Worm (Caenorhabditis elegans) whole organism, L2 larva: ENCODE measurements around the gene W03F9.11.

Experiments
- C34F6.9 ChIP-seq: fragments of 150-350 bp; optimal IDR thresholded peaks from 2 replicates; lab custom pipeline; 2014; ENCODE audit warnings: missing biosample characterization, missing genetic modification characterization
- F13H6.1 ChIP-seq: sonication (generic microtip); optimal IDR thresholded peaks from 2 replicates; lab custom pipeline; 2016; ENCODE audit warnings: missing genetic modification characterization, missing compliant biosample characterization
- R02D3.7 ChIP-seq: fragments of 150-350 bp; optimal IDR thresholded peaks from 2 replicates; lab custom pipeline; 2014; ENCODE audit warnings: missing biosample characterization, missing genetic modification characterization
- alr-1 ChIP-seq: fragments of 150-350 bp; optimal IDR thresholded peaks from 2 replicates; lab custom pipeline; 2014; ENCODE audit warnings: missing biosample characterization, missing genetic modification characterization
- aly-2 ChIP-seq: fragments of 150-350 bp; optimal IDR thresholded peaks from 2 replicates; lab custom pipeline; 2014; ENCODE audit warnings: missing biosample characterization, missing genetic modification characterization
- ama-1 ChIP-seq: fragments of 150-350 bp; optimal IDR thresholded peaks from 2 replicates; lab custom pipeline; 2018; ENCODE audit warnings: inconsistent platforms
- ceh-16 ChIP-seq: fragments of 150-350 bp; optimal IDR thresholded peaks from 2 replicates; lab custom pipeline; 2014; ENCODE audit warnings: missing biosample characterization, missing genetic modification characterization
- ceh-82 ChIP-seq: fragments of 150-350 bp; optimal IDR thresholded peaks from 2 replicates; lab custom pipeline; 2014; ENCODE audit warnings: missing biosample characterization, missing genetic modification characterization
- crh-2 ChIP-seq: sonication (generic microtip); optimal IDR thresholded peaks from 2 replicates; lab custom pipeline; 2017; ENCODE audit warnings: missing biosample characterization, missing genetic modification characterization
- dmd-4 ChIP-seq: sonication (generic microtip); optimal IDR thresholded peaks from 2 replicates; lab custom pipeline; 2017; ENCODE audit warnings: missing biosample characterization, missing genetic modification characterization
- egl-27 ChIP-seq: sonication (generic microtip); optimal IDR thresholded peaks from 3 replicates; lab custom pipeline; 2017; ENCODE audit warnings: missing biosample characterization, missing genetic modification reagents, missing genetic modification characterization
- elt-3 ChIP-seq: sonication (generic microtip); optimal IDR thresholded peaks from 2 replicates; lab custom pipeline; 2017; ENCODE audit warnings: missing biosample characterization, missing genetic modification characterization
- fos-1 ChIP-seq: fragments of 150-350 bp; optimal IDR thresholded peaks from 2 replicates; lab custom pipeline; 2014; ENCODE audit warnings: missing biosample characterization, missing genetic modification characterization
- gmeb-1 ChIP-seq: fragments of 150-350 bp; optimal IDR thresholded peaks from 2 replicates; lab custom pipeline; 2014; ENCODE audit warnings: missing biosample characterization, missing genetic modification characterization
- lin-11 ChIP-seq: fragments of 150-350 bp; sonication (generic microtip); optimal IDR thresholded peaks from 2 replicates; lab custom pipeline; 2014; ENCODE audit warnings: missing biosample characterization, missing genetic modification characterization, inconsistent platforms, mixed read lengths
- lin-13 ChIP-seq: fragments of 150-350 bp; optimal IDR thresholded peaks from 2 replicates; lab custom pipeline; 2014; ENCODE audit warnings: missing biosample characterization, missing genetic modification reagents, missing genetic modification characterization
- lin-39 ChIP-seq: fragments of 150-350 bp; optimal IDR thresholded peaks from 2 replicates; lab custom pipeline; 2014; ENCODE audit warnings: missing biosample characterization, missing genetic modification reagents, missing genetic modification characterization
- lsy-2 ChIP-seq, 2 experiments: fragments of 150-350 bp in 1 of 2; sonication (generic microtip) in 1 of 2; optimal IDR thresholded peaks; 2 replicates each; lab custom pipeline; 2014 to 2017; ENCODE audit warnings: missing biosample characterization in 2 of 2, missing genetic modification characterization in 2 of 2
- mdl-1 ChIP-seq, 2 experiments: fragments of 150-350 bp in 1 of 2; sonication (generic microtip) in 1 of 2; optimal IDR thresholded peaks; 2 replicates each; lab custom pipeline; 2017; ENCODE audit warnings: missing biosample characterization in 2 of 2, missing genetic modification characterization in 2 of 2
- nhr-10 ChIP-seq: sonication (generic microtip); optimal IDR thresholded peaks from 2 replicates; lab custom pipeline; 2017; ENCODE audit warnings: missing biosample characterization, missing genetic modification characterization
- nhr-12 ChIP-seq: fragments of 150-350 bp; optimal IDR thresholded peaks from 2 replicates; lab custom pipeline; 2014; ENCODE audit warnings: missing biosample characterization, missing genetic modification characterization
- nhr-129 ChIP-seq: fragments of 150-350 bp; optimal IDR thresholded peaks from 2 replicates; lab custom pipeline; 2014; ENCODE audit warnings: missing biosample characterization, missing genetic modification characterization
- nhr-21 ChIP-seq: fragments of 150-350 bp; optimal IDR thresholded peaks from 2 replicates; lab custom pipeline; 2014; ENCODE audit warnings: missing biosample characterization, missing genetic modification characterization
- nhr-237 ChIP-seq: fragments of 150-350 bp; optimal IDR thresholded peaks from 2 replicates; lab custom pipeline; 2014; ENCODE audit warnings: missing biosample characterization, missing genetic modification characterization
- nhr-25 ChIP-seq: fragments of 150-350 bp; sonication (generic microtip); optimal IDR thresholded peaks from 3 replicates; lab custom pipeline; 2014; ENCODE audit warnings: missing biosample characterization, missing genetic modification characterization
- peb-1 ChIP-seq: fragments of 150-350 bp; optimal IDR thresholded peaks from 2 replicates; lab custom pipeline; 2014; ENCODE audit warnings: missing biosample characterization, missing genetic modification characterization
- sem-4 ChIP-seq: fragments of 150-350 bp; optimal IDR thresholded peaks from 2 replicates; lab custom pipeline; 2014; ENCODE audit warnings: missing biosample characterization, missing genetic modification reagents, missing genetic modification characterization
- skn-1 ChIP-seq: sonication (generic microtip); optimal IDR thresholded peaks from 2 replicates; lab custom pipeline; 2017; ENCODE audit warnings: missing biosample characterization, missing genetic modification characterization
- sma-3 ChIP-seq: sonication (generic microtip); optimal IDR thresholded peaks from 2 replicates; lab custom pipeline; 2016; ENCODE audit warnings: missing genetic modification reagents, missing genetic modification characterization, missing compliant biosample characterization
- sma-9 ChIP-seq, 2 experiments: fragments of 150-350 bp in 1 of 2; sonication (generic microtip) in 1 of 2; optimal IDR thresholded peaks; 2 replicates each; lab custom pipeline; 2014 to 2016; ENCODE audit warnings: missing genetic modification characterization in 2 of 2, mild to moderate bottlenecking in 1 of 2, missing biosample characterization in 1 of 2, missing compliant biosample characterization in 1 of 2, missing genetic modification reagents in 1 of 2, moderate library complexity in 1 of 2
- snpc-4 ChIP-seq: fragments of 150-350 bp; optimal IDR thresholded peaks from 2 replicates; lab custom pipeline; 2014; ENCODE audit warnings: missing biosample characterization, missing genetic modification characterization
- unc-39 ChIP-seq: fragments of 150-350 bp; optimal IDR thresholded peaks from 2 replicates; lab custom pipeline; 2014; ENCODE audit warnings: missing biosample characterization, missing genetic modification characterization
- unc-55 ChIP-seq: fragments of 150-350 bp; sonication (generic microtip); optimal IDR thresholded peaks from 3 replicates; lab custom pipeline; 2014; ENCODE audit warnings: missing biosample characterization, missing genetic modification reagents, missing genetic modification characterization
- unc-62 ChIP-seq: fragments of 150-350 bp; optimal IDR thresholded peaks from 2 replicates; lab custom pipeline; 2014; ENCODE audit warnings: missing biosample characterization, missing genetic modification reagents, missing genetic modification characterization
- zag-1 ChIP-seq: fragments of 150-350 bp; optimal IDR thresholded peaks from 2 replicates; lab custom pipeline; 2014; ENCODE audit warnings: missing biosample characterization, missing genetic modification characterization
- ztf-1 ChIP-seq: fragments of 200-800 bp; sonication (Bioruptor generic); conservative IDR thresholded peaks from 2 replicates; pipeline ENCODE4 v1.3.6; 2022; ENCODE audit warnings: missing genetic modification characterization, missing compliant biosample characterization
- ztf-11 ChIP-seq: sonication (generic microtip); optimal IDR thresholded peaks from 2 replicates; lab custom pipeline; 2017; ENCODE audit warnings: missing biosample characterization, missing genetic modification characterization

Gene W03F9.11

DNA sequence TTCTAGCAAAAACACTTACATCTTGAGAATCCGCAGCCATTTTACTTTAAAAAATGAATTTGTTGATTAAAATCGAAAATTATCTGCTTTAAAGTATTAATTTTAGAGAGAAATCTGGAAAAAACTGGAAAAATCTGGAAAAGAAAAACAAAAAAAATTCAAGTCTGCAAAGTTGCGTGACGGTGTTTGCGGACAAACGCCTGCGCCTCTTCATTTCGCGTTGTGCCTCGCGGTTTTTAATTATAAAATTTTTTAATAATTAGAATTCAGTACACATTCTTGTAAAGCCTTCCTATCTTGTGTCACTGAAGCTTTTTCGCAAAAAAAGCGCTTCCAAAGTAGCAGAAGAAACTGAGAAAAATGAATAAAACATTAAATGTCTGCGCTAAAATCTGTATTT lies 14.5 kb downstream of the W03F9.11 start, which contains the start of gene W03F9.1 (continued):
- peak; percentile 50 for TF ChIP-seq alr-1 (tag; lab: Kevin White, UChicago)
- no peak for TF ChIP-seq nhr-237 (tag; lab: Kevin White, UChicago)
- no peak for TF ChIP-seq ceh-16 (tag; lab: Kevin White, UChicago)
- peak; percentile 71 for TF ChIP-seq crh-2 (tag; lab: Kevin White, UChicago)
- TF ChIP-seq gmeb-1 (tag; lab: Kevin White, UChicago): peak; percentile 79
- TF ChIP-seq elt-3: no peak
- TF ChIP-seq mdl-1 (tag; optimal IDR thresholded peaks at IDR 0.05; lab: Kevin White, UChicago): no peak
- no peak for TF ChIP-seq dmd-4
- TF ChIP-seq fos-1 (tag; lab: Kevin White, UChicago): peak; percentile 18
- TF ChIP-seq snpc-4 (tag; lab: Kevin White, UChicago): peak; percentile 26
- no peak for TF ChIP-seq ama-1 (lab: Kevin White, UChicago)
- no peak for TF ChIP-seq zag-1 (tag; lab: Kevin White, UChicago)
- no peak for TF ChIP-seq ceh-82 (tag; lab: Kevin White, UChicago)

DNA sequence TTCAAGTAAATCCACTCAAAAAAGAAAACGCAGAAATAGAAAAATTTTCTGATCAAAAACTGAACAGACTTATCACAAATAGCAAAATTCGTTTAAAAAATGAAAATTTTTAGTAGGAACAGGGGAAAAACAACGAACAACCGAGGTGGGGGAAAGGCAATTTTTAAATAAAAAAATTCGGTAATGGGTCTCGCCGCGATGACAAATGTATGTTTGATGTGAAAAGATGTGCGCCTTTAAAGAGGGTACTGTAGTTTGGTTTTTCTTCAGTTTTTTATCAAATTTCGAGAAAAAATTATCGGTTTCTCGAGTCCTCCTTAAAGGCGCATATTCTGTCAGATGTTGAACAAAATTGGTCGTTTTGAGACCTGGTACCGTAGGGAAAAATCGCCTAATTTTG lies 17.2 kb downstream of the W03F9.11 start:
- TF ChIP-seq sem-4 (no peak), nhr-21 (tag; lab: Kevin White, UChicago) (no peak), F13H6.1 (tag; lab: Kevin White, UChicago) (no peak), alr-1 (tag; lab: Kevin White, UChicago) (no peak), nhr-12 (tag; lab: Kevin White, UChicago) (no peak), ceh-16 (tag; lab: Kevin White, UChicago) (no peak), lsy-2 (tag; optimal IDR thresholded peaks at IDR 0.05; lab: Kevin White, UChicago) (no peak)

DNA sequence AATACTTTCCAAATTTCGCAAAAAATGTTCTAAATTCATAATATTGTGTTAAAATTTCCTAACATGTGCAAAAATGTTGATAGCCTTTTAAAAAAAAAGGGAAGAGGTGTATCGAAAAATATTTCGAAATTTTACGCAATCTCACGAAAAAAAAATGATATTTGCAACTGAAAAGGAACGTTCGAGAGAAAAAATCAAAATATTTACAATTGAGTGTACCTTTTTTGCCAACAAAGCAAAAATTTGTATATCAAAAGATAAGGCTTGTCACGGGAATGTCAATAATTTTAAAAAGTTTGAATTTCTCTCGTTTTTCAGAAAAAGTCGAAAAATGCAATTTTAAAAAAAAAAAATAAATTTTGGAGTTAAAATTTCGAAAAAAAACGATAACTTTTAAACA lies 17.6 kb downstream of the W03F9.11 start:
- peak; percentile 12 for TF ChIP-seq C34F6.9 (tag; lab: Kevin White, UChicago)
- no peak for TF ChIP-seq nhr-12 (tag; lab: Kevin White, UChicago)
- peak; percentile 3 for TF ChIP-seq sma-3 (GFP tag; lab: Kevin White, UChicago)
- peak; percentile 81 for TF ChIP-seq nhr-129 (tag; lab: Kevin White, UChicago)

DNA sequence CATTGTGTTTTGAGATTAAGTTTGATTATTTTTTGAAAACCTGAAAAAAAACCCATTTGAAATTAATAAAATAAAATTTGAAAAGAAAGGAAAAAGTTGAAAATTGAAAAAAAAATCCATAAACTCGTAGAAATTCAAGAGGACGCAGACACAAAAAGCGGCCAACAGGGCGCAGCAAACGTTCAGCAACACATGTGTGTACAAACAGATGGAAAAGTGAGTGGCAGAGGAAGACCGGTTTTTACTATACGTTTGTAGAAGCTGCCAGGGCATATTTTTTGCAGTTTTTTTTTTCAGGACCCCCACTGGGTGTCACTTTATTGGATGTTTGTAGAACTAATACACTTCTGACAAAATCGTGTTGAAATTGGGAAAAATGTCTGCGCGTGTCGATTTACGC lies 18.4 kb downstream of the W03F9.11 start, which contains the start of gene cgp-1:
Gene cgp-1 (minus strand): TSS at position 40 of the 400 bp plus-strand sequence.
- TF ChIP-seq R02D3.7 (tag; lab: Kevin White, UChicago) (peak; percentile 32), sma-9 (GFP tag; optimal IDR thresholded peaks at IDR 0.05; lab: Kevin White, UChicago) (no peak), sma-9 (tag; optimal IDR thresholded peaks at IDR 0.05; lab: Kevin White, UChicago) (no peak), unc-62 (GFP tag; lab: Kevin White, UChicago) (no peak), unc-55 (GFP tag; lab: Kevin White, UChicago) (peak; percentile 23), aly-2 (tag; lab: Kevin White, UChicago) (no peak), lin-39 (no peak), zag-1 (tag; lab: Kevin White, UChicago) (no peak), elt-3 (no peak), skn-1 (tag; lab: Kevin White, UChicago) (no peak), C34F6.9 (tag; lab: Kevin White, UChicago) (peak; percentile 20), peb-1 (tag; lab: Kevin White, UChicago) (no peak), nhr-129 (tag; lab: Kevin White, UChicago) (no peak), ama-1 (lab: Kevin White, UChicago) (peak; percentile 8), lsy-2 (tag; optimal IDR thresholded peaks at IDR 0.05; lab: Kevin White, UChicago) (peak in 1 of 2 experiments; percentile 11), sem-4 (no peak), ceh-16 (tag; lab: Kevin White, UChicago) (no peak), nhr-25 (tag; lab: Kevin White, UChicago) (no peak), ztf-1 (GFP tag; lab: Robert Waterston, UW) (no peak), egl-27 (tag; lab: Kevin White, UChicago) (no peak), ztf-11 (tag; lab: Kevin White, UChicago) (no peak), snpc-4 (tag; lab: Kevin White, UChicago) (no peak), lin-11 (tag; lab: Kevin White, UChicago) (no peak)

DNA sequence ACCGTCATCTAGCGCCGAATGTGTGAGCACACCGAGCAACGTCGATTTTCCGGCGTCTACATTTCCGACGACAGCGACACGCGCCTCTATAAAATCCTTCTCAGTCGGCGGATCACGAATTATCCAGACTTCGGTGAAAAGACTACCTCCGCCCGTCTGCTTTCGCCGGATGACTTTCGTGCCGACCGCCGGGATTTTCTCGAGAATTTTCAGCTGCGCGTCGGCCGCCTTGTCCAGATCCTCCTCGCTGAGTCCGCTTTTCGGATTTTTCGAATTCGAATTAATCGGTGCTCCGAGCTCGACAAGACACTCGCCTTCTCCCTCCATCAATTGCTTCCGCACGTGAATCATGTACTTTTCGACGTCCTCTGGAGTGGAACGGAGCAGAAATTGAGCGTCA lies 18.9 kb downstream of the W03F9.11 start:
- no peak for TF ChIP-seq nhr-10
- no peak for TF ChIP-seq nhr-129 (tag; lab: Kevin White, UChicago)
- no peak for TF ChIP-seq ztf-1 (GFP tag; lab: Robert Waterston, UW)
- no peak for TF ChIP-seq ceh-82 (tag; lab: Kevin White, UChicago)
- no peak for TF ChIP-seq lin-13
- no peak for TF ChIP-seq elt-3
- no peak for TF ChIP-seq unc-39 (tag; lab: Kevin White, UChicago)
- no peak for TF ChIP-seq sem-4
- TF ChIP-seq egl-27 (tag; lab: Kevin White, UChicago): no peak
- TF ChIP-seq alr-1 (tag; lab: Kevin White, UChicago): no peak
- no peak for TF ChIP-seq C34F6.9 (tag; lab: Kevin White, UChicago)
